Fruit fly (Drosophila melanogaster): ENCODE measurements around the gene CG31848.

DNA sequence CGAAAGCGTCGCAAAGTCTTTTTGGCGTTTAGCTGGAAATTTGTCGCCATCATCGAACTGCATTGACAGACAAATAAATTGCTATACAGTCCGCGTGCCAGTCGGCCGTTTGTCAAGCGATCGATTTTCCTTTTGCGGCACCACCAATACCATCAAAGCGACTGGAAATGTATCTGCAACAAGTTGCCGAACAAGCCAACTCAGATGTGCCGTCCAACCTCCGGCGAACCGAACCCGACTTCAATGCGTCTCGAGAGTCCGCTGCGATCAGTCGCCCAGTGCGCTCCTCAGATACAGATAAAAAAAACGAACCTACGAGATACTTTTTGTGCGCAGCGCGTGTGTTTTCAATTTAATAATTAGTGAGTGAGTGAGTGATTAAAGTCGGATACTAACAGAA, 951 bp upstream of the CG31848 start:
- TF ChIP-seq CG6854 (GFP tag; optimal IDR thresholded peaks at IDR 0.05) (no peak), eg (GFP tag; IDR thresholded peaks at IDR 0.05) (peak; percentile 47; the same call in 1 of the 3 replicates), CG11762 (GFP tag; optimal IDR thresholded peaks at IDR 0.05; ENCODE audit: insufficient read depth) (no peak), Gug (GFP tag; IDR thresholded peaks at IDR 0.05) (no peak), fd85E (GFP tag; optimal IDR thresholded peaks at IDR 0.05) (no peak), CG6792 (GFP tag; optimal IDR thresholded peaks at IDR 0.05) (no peak), net (GFP tag; optimal IDR thresholded peaks at IDR 0.05) (no peak), CG3032 (tag; optimal IDR thresholded peaks at IDR 0.05) (peak; percentile 23)
